Fruit fly (Drosophila melanogaster) whole organism, pupa: ENCODE results near the gene mEFG1.

Experiments used
- CG10348 ChIP-seq: fragments of 200-800 bp; sonication (Bioruptor generic); IDR thresholded peaks from 2 replicates; pipeline ENCODE4 v1.3.6; 2022; ENCODE audit warnings: missing biosample characterization, missing genetic modification characterization
- CG12605 ChIP-seq: fragments of 200-800 bp; sonication (Bioruptor generic); IDR thresholded peaks from 2 replicates; pipeline ENCODE4 v1.3.6; 2022; ENCODE audit warnings: missing biosample characterization, missing genetic modification characterization
- CG32121 ChIP-seq: fragments of 200-800 bp; sonication (Bioruptor generic); IDR thresholded peaks from 2 replicates; pipeline ENCODE4 v1.3.6; 2022; ENCODE audit warnings: missing biosample characterization, missing genetic modification characterization
- CG34367 ChIP-seq: fragments of 200-800 bp; sonication (Bioruptor generic); optimal IDR thresholded peaks from 2 replicates; lab custom pipeline; 2018; ENCODE audit warnings: missing biosample characterization, mild to moderate bottlenecking, missing genetic modification characterization
- CG4496 ChIP-seq: fragments of 200-800 bp; sonication (Bioruptor generic); IDR thresholded peaks from 3 replicates; pipeline ENCODE4 v1.3.6; 2022; ENCODE audit warnings: missing biosample characterization, missing genetic modification characterization
- CG8159 ChIP-seq: fragments of 200-800 bp; sonication (Bioruptor generic); optimal IDR thresholded peaks from 3 replicates; lab custom pipeline; 2018; ENCODE audit warnings: missing biosample characterization, mild to moderate bottlenecking, missing genetic modification characterization, moderate library complexity
- CG8301 ChIP-seq: fragments of 200-800 bp; sonication (Bioruptor generic); optimal IDR thresholded peaks from 2 replicates; lab custom pipeline; 2018; ENCODE audit warnings: missing biosample characterization, mild to moderate bottlenecking, missing genetic modification characterization
- CG9948 ChIP-seq: fragments of 200-800 bp; sonication (Bioruptor generic); optimal IDR thresholded peaks from 2 replicates; lab custom pipeline; 2018; ENCODE audit warnings: missing biosample characterization, mild to moderate bottlenecking, missing genetic modification characterization, moderate library complexity
- EcR ChIP-seq: fragments of 200-800 bp; sonication (Bioruptor generic); optimal IDR thresholded peaks from 3 replicates; lab custom pipeline; 2019; ENCODE audit warnings: missing biosample characterization, missing genetic modification characterization, mild to moderate bottlenecking, moderate library complexity, missing genetic modification reagents
- Pif1A ChIP-seq: fragments of 200-800 bp; sonication (Bioruptor generic); optimal IDR thresholded peaks from 3 replicates; lab custom pipeline; 2016; ENCODE audit warnings: missing biosample characterization, missing genetic modification characterization
- Pif1B ChIP-seq: fragments of 200-800 bp; sonication (Bioruptor generic); optimal IDR thresholded peaks from 3 replicates; lab custom pipeline; 2016; ENCODE audit warnings: missing biosample characterization, missing genetic modification characterization
- rn ChIP-seq: fragments of 200-800 bp; sonication (Bioruptor generic); IDR thresholded peaks from 2 replicates; pipeline ENCODE4 v1.3.6; 2022; ENCODE audit warnings: missing biosample characterization, missing genetic modification characterization

dm6 chr2L:7217931-7218330 lies 5.0 kb downstream of the mEFG1 start:
- no peak for TF ChIP-seq CG9948 (tag; lab: Kevin White, UChicago)
- no peak for TF ChIP-seq Pif1B (GFP tag; lab: Kevin White, UChicago)
- no peak for TF ChIP-seq CG32121 (GFP tag; lab: Robert Waterston, UW)
- no peak for TF ChIP-seq CG8301 (tag; lab: Kevin White, UChicago)
- TF ChIP-seq CG10348 (GFP tag; lab: Robert Waterston, UW): no peak
- no peak for TF ChIP-seq EcR (GFP tag; lab: Kevin White, UChicago)
- TF ChIP-seq CG12605: no peak
- TF ChIP-seq CG34367 (tag; lab: Kevin White, UChicago): no peak
- TF ChIP-seq CG8159 (tag; lab: Kevin White, UChicago): no peak
- TF ChIP-seq Pif1A (GFP tag; lab: Kevin White, UChicago): no peak
- no peak for TF ChIP-seq rn (GFP tag; lab: Robert Waterston, UW)
- no peak; the same call in 2 of the 3 replicates for TF ChIP-seq CG4496 (GFP tag; lab: Robert Waterston, UW)
